Fruit fly (Drosophila melanogaster) whole organism, embryonic: ENCODE measurements around the gene Mtp.
A peak's percentile ranks its signal among the peaks of the same experiment; 100 is the strongest.

Source experiments
- Aef1 ChIP-seq: fragments of 200-800 bp; sonication (Bioruptor generic); IDR thresholded peaks from 3 replicates; pipeline ENCODE4 v1.3.6; 2022; ENCODE audit warnings: missing biosample characterization, missing genetic modification characterization
- B-H1 ChIP-seq: fragments of 200-800 bp; sonication (Bioruptor generic); IDR thresholded peaks from 3 replicates; pipeline ENCODE4 v1.3.6; 2022; ENCODE audit warnings: missing biosample characterization, missing genetic modification characterization
- Blimp-1 ChIP-seq: fragments of 200-800 bp; sonication (Bioruptor generic); optimal IDR thresholded peaks from 3 replicates; lab custom pipeline; 2018; ENCODE audit warnings: missing biosample characterization, missing genetic modification characterization, mild to moderate bottlenecking, moderate library complexity, missing genetic modification reagents
- CG10462 ChIP-seq: fragments of 200-800 bp; sonication (Bioruptor generic); optimal IDR thresholded peaks from 2 replicates; lab custom pipeline; 2016; ENCODE audit warnings: missing biosample characterization, missing genetic modification characterization
- CG10543 ChIP-seq: fragments of 200-800 bp; sonication (Bioruptor generic); optimal IDR thresholded peaks from 3 replicates; lab custom pipeline; 2017; ENCODE audit warnings: missing biosample characterization, mild to moderate bottlenecking, missing genetic modification characterization, moderate library complexity
- CG10979 ChIP-seq: fragments of 200-800 bp; sonication (Bioruptor generic); optimal IDR thresholded peaks from 2 replicates; lab custom pipeline; 2018; ENCODE audit warnings: missing biosample characterization, mild to moderate bottlenecking, missing genetic modification characterization, moderate library complexity
- CG11398 ChIP-seq: fragments of 200-800 bp; sonication (Bioruptor generic); optimal IDR thresholded peaks from 2 replicates; lab custom pipeline; 2016; ENCODE audit warnings: missing biosample characterization, missing genetic modification characterization
- CG11504 ChIP-seq: fragments of 200-800 bp; sonication (Bioruptor generic); optimal IDR thresholded peaks from 3 replicates; lab custom pipeline; 2019; ENCODE audit warnings: missing biosample characterization, mild to moderate bottlenecking, missing genetic modification characterization, moderate library complexity
- CG13424 ChIP-seq: fragments of 200-800 bp; sonication (Bioruptor generic); optimal IDR thresholded peaks from 2 replicates; lab custom pipeline; 2019; ENCODE audit warnings: missing biosample characterization, mild to moderate bottlenecking, missing genetic modification characterization, moderate library complexity
- CG18599 ChIP-seq: fragments of 200-800 bp; sonication (Bioruptor generic); optimal IDR thresholded peaks from 3 replicates; lab custom pipeline; 2017; ENCODE audit warnings: missing biosample characterization, missing genetic modification characterization, mild to moderate bottlenecking, moderate library complexity, missing genetic modification reagents
- CG18764 ChIP-seq: fragments of 200-800 bp; sonication (Bioruptor generic); optimal IDR thresholded peaks from 3 replicates; lab custom pipeline; 2016; ENCODE audit warnings: missing biosample characterization, missing genetic modification characterization
- CG2199 ChIP-seq: fragments of 200-800 bp; sonication (Bioruptor generic); IDR thresholded peaks from 3 replicates; pipeline ENCODE4 v1.3.6; 2022; ENCODE audit warnings: missing biosample characterization, missing genetic modification characterization
- CG2889 ChIP-seq: fragments of 200-800 bp; sonication (Bioruptor generic); IDR thresholded peaks from 3 replicates; pipeline ENCODE4 v1.3.6; 2022; ENCODE audit warnings: missing biosample characterization, missing genetic modification characterization
- CG3281 ChIP-seq: fragments of 200-800 bp; sonication (Bioruptor generic); optimal IDR thresholded peaks from 3 replicates; lab custom pipeline; 2017; ENCODE audit warnings: missing biosample characterization, mild to moderate bottlenecking, missing genetic modification characterization
- CG33557 ChIP-seq: fragments of 200-800 bp; sonication (Bioruptor generic); optimal IDR thresholded peaks from 2 replicates; lab custom pipeline; 2019; ENCODE audit warnings: missing biosample characterization, mild to moderate bottlenecking, missing genetic modification characterization, moderate library complexity
- CG3838 ChIP-seq: fragments of 200-800 bp; sonication (Bioruptor generic); optimal IDR thresholded peaks from 3 replicates; lab custom pipeline; 2016; ENCODE audit warnings: missing biosample characterization, missing genetic modification characterization
- CG7556 ChIP-seq: fragments of 200-800 bp; sonication (Bioruptor generic); optimal IDR thresholded peaks from 2 replicates; lab custom pipeline; 2017; ENCODE audit warnings: missing biosample characterization, mild to moderate bottlenecking, missing genetic modification characterization
- CG8388 ChIP-seq: fragments of 200-800 bp; sonication (Bioruptor generic); optimal IDR thresholded peaks from 2 replicates; lab custom pipeline; 2019; ENCODE audit warnings: missing biosample characterization, mild to moderate bottlenecking, missing genetic modification characterization, moderate library complexity
- CG8924 ChIP-seq: fragments of 200-800 bp; optimal IDR thresholded peaks from 3 replicates; lab custom pipeline; 2019; ENCODE audit warnings: missing biosample characterization, mild to moderate bottlenecking, missing genetic modification characterization, moderate library complexity
- D19A ChIP-seq: fragments of 200-800 bp; optimal IDR thresholded peaks from 3 replicates; lab custom pipeline; 2019; ENCODE audit warnings: missing biosample characterization, mild to moderate bottlenecking, missing genetic modification characterization, moderate library complexity
- Dad ChIP-seq: fragments of 200-800 bp; sonication (Bioruptor generic); optimal IDR thresholded peaks from 3 replicates; lab custom pipeline; 2016; ENCODE audit warnings: missing biosample characterization, missing genetic modification characterization
- Doc2 ChIP-seq: fragments of 200-800 bp; sonication (Bioruptor generic); IDR thresholded peaks from 2 replicates; pipeline ENCODE4 v1.3.6; 2022; ENCODE audit warnings: missing biosample characterization, missing genetic modification characterization
- Dp ChIP-seq: fragments of 200-800 bp; sonication (Bioruptor generic); optimal IDR thresholded peaks from 2 replicates; lab custom pipeline; 2018; ENCODE audit warnings: missing biosample characterization, mild to moderate bottlenecking, missing genetic modification characterization, moderate library complexity
- Fer3 ChIP-seq: fragments of 200-800 bp; sonication (Bioruptor generic); optimal IDR thresholded peaks from 2 replicates; lab custom pipeline; 2018; ENCODE audit warnings: missing biosample characterization, mild to moderate bottlenecking, missing genetic modification characterization, moderate library complexity
- H15 ChIP-seq: fragments of 200-800 bp; sonication (Bioruptor generic); IDR thresholded peaks from 3 replicates; pipeline ENCODE4 v1.3.6; 2022; ENCODE audit warnings: missing biosample characterization, missing genetic modification characterization
- HLH3B ChIP-seq: fragments of 200-800 bp; sonication (Bioruptor generic); IDR thresholded peaks from 2 replicates; pipeline ENCODE4 v1.3.6; 2022; ENCODE audit warnings: missing biosample characterization, missing genetic modification characterization
- Hr51 ChIP-seq, 2 experiments: fragments of 200-800 bp; sonication (Bioruptor generic); optimal IDR thresholded peaks; 2 replicates in 1 of 2; 3 replicates in 1 of 2; lab custom pipeline; 2016 to 2018; ENCODE audit warnings: missing biosample characterization in 2 of 2, missing genetic modification characterization in 2 of 2, mild to moderate bottlenecking in 1 of 2, moderate library complexity in 1 of 2
- Jarid2 ChIP-seq: fragments of 200-800 bp; sonication (Bioruptor generic); optimal IDR thresholded peaks from 3 replicates; lab custom pipeline; 2017; ENCODE audit warnings: mild to moderate bottlenecking, missing biosample characterization, missing genetic modification reagents, missing genetic modification characterization
- Lhr ChIP-seq: fragments of 200-800 bp; sonication (Bioruptor generic); optimal IDR thresholded peaks from 3 replicates; lab custom pipeline; 2017; ENCODE audit warnings: mild to moderate bottlenecking, missing biosample characterization, missing genetic modification reagents, missing genetic modification characterization
- Nf-YA ChIP-seq: fragments of 200-800 bp; sonication (Bioruptor generic); IDR thresholded peaks from 2 replicates; pipeline ENCODE4 v1.3.6; 2022; ENCODE audit warnings: missing biosample characterization, missing genetic modification characterization
- Side ChIP-seq: fragments of 200-800 bp; sonication (Bioruptor generic); optimal IDR thresholded peaks from 2 replicates; lab custom pipeline; 2016; ENCODE audit warnings: missing biosample characterization, missing genetic modification characterization
- Sry-β ChIP-seq: fragments of 200-800 bp; sonication (Bioruptor generic); optimal IDR thresholded peaks from 2 replicates; lab custom pipeline; 2018; ENCODE audit warnings: missing biosample characterization, mild to moderate bottlenecking, missing genetic modification characterization, moderate library complexity
- ab ChIP-seq: fragments of 200-800 bp; sonication (Bioruptor generic); optimal IDR thresholded peaks from 2 replicates; lab custom pipeline; 2016; ENCODE audit warnings: missing biosample characterization, missing genetic modification characterization
- ac ChIP-seq: fragments of 200-800 bp; sonication (Bioruptor generic); optimal IDR thresholded peaks from 3 replicates; lab custom pipeline; 2017; ENCODE audit warnings: missing biosample characterization, mild to moderate bottlenecking, missing genetic modification characterization
- ara ChIP-seq: fragments of 200-800 bp; sonication (Bioruptor generic); IDR thresholded peaks from 2 replicates; pipeline ENCODE4 v1.3.6; 2022; ENCODE audit warnings: missing biosample characterization, missing genetic modification characterization
- ase ChIP-seq: fragments of 200-800 bp; sonication (Bioruptor generic); IDR thresholded peaks from 3 replicates; pipeline ENCODE4 v1.3.6; 2022; ENCODE audit warnings: missing biosample characterization, missing genetic modification characterization
- btn ChIP-seq: fragments of 200-800 bp; sonication (Bioruptor generic); optimal IDR thresholded peaks from 2 replicates; lab custom pipeline; 2016; ENCODE audit warnings: missing biosample characterization, missing genetic modification characterization
- corto ChIP-seq: fragments of 200-800 bp; sonication (Bioruptor generic); optimal IDR thresholded peaks from 2 replicates; lab custom pipeline; 2016; ENCODE audit warnings: missing biosample characterization, mild to moderate bottlenecking, missing genetic modification characterization, moderate library complexity
- exex ChIP-seq: fragments of 200-800 bp; sonication (Bioruptor generic); optimal IDR thresholded peaks from 4 replicates; lab custom pipeline; 2018; ENCODE audit warnings: missing biosample characterization, mild to moderate bottlenecking, missing genetic modification characterization, moderate library complexity
- grn ChIP-seq: fragments of 200-800 bp; sonication (Bioruptor generic); optimal IDR thresholded peaks from 3 replicates; lab custom pipeline; 2017; ENCODE audit warnings: missing biosample characterization, missing genetic modification characterization
- gt ChIP-seq: fragments of 200-800 bp; sonication (Bioruptor generic); IDR thresholded peaks from 2 replicates; pipeline ENCODE4 v1.3.6; 2022; ENCODE audit warnings: missing biosample characterization, missing genetic modification characterization
- jigr1 ChIP-seq: fragments of 200-800 bp; sonication (Bioruptor generic); IDR thresholded peaks from 3 replicates; pipeline ENCODE4 v1.3.6; 2022; ENCODE audit warnings: missing biosample characterization, missing genetic modification characterization
- p53 ChIP-seq: fragments of 200-800 bp; sonication (Bioruptor generic); optimal IDR thresholded peaks from 2 replicates; lab custom pipeline; 2016; ENCODE audit warnings: missing biosample characterization, missing genetic modification characterization
- pfk ChIP-seq: fragments of 200-800 bp; sonication (Bioruptor generic); optimal IDR thresholded peaks from 2 replicates; lab custom pipeline; 2018; ENCODE audit warnings: missing biosample characterization, mild to moderate bottlenecking, missing genetic modification characterization, moderate library complexity
- pzg ChIP-seq: fragments of 200-800 bp; sonication (Bioruptor generic); optimal IDR thresholded peaks from 3 replicates; lab custom pipeline; 2018; ENCODE audit warnings: missing biosample characterization, mild to moderate bottlenecking, missing genetic modification characterization, moderate library complexity
- sna ChIP-seq: fragments of 200-800 bp; sonication (Bioruptor generic); IDR thresholded peaks from 2 replicates; pipeline ENCODE4 v1.3.6; 2022; ENCODE audit warnings: missing biosample characterization, missing genetic modification characterization; ENCODE audit not compliant: partially characterized antibody
- stc ChIP-seq: fragments of 200-800 bp; sonication (Bioruptor generic); IDR thresholded peaks from 2 replicates; pipeline ENCODE4 v1.3.6; 2022; ENCODE audit warnings: missing biosample characterization, missing genetic modification characterization

The Mtp gene

DNA sequence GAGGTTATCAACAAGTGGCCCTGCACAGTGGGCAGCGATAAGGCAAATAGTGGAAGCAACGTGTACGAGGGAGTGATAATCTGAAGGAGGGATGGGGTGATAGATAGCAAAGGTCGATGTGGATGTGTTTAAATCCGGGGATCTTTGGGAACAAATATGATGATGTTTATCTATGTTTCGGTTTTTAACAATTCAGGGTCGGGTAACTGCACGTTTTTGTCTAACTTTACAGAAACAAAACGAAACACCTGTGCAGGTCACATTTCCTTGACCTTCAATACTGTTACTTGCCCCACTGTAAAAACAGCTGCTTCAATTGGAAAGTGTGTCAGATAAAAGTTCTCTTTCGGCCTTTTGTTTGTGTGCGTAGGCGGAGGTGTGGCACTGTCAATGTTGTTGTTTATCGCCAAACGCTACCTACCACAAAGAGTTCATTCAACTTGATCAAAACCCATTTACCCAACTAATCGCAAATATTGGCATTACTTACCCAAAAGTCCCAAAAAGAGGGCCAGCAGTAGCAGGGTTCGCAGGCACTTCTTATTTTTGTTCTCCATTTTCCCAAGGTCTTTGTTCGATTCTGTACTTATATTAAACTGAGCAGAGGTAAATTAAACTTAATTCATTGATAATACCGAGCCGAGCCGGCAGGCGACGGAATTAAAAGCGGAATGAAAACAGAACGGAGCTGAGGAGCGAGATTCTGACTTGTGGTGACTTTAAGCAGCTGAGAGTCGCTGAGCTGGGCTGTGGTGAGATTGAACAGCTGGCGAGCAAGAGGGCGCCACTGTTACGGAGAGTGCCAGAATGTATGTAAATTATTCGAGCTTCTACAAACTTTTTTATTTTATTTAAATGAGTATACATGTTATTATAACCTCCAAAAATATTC, at the start of gene Mtp (continued):
- peak; percentile 37 to 76 for TF ChIP-seq Hr51 (GFP tag; optimal IDR thresholded peaks at IDR 0.05; lab: Kevin White, UChicago)
- peak; percentile 47 for TF ChIP-seq Dad (GFP tag; lab: Kevin White, UChicago)
- peak; percentile 24 for TF ChIP-seq CG18764
- no peak for TF ChIP-seq exex
- TF ChIP-seq Nf-YA (GFP tag; lab: Robert Waterston, UW): 0 out of 2 replicates have a peak, but pooled peaks have one; percentile 27
- peak; percentile 47 for TF ChIP-seq Fer3
- TF ChIP-seq btn (GFP tag; lab: Kevin White, UChicago): peak; percentile 60
- TF ChIP-seq gt (GFP tag; lab: Robert Waterston, UW): no peak; the same call in 1 of the 2 replicates
- peak; percentile 55 for TF ChIP-seq ara
- no peak; the same call in 2 of the 3 replicates for TF ChIP-seq CG2199 (GFP tag; lab: Robert Waterston, UW)
- peak; percentile 47; the same call in 1 of the 3 replicates for TF ChIP-seq H15 (GFP tag; lab: Robert Waterston, UW)
- peak; percentile 79 for TF ChIP-seq Blimp-1 (GFP tag; lab: Kevin White, UChicago)
- TF ChIP-seq Doc2 (GFP tag; lab: Robert Waterston, UW): no peak
- TF ChIP-seq CG11504 (tag; lab: Kevin White, UChicago): peak; percentile 79
- TF ChIP-seq Aef1 (GFP tag; lab: Robert Waterston, UW): no peak; the same call in 2 of the 3 replicates
- TF ChIP-seq CG3281 (GFP tag; lab: Kevin White, UChicago): peak; percentile 53
- peak; percentile 54 for TF ChIP-seq ab (GFP tag; lab: Kevin White, UChicago)
- TF ChIP-seq Sry-β: peak; percentile 22
- peak; percentile 55 for TF ChIP-seq Dp (GFP tag; lab: Kevin White, UChicago)
- TF ChIP-seq sna: no peak
- TF ChIP-seq p53 (GFP tag; lab: Kevin White, UChicago): peak; percentile 41
- TF ChIP-seq grn: peak; percentile 75
- peak; percentile 71 for TF ChIP-seq D19A
- TF ChIP-seq CG10462 (GFP tag; lab: Kevin White, UChicago): peak; percentile 50
- TF ChIP-seq Side (GFP tag; lab: Kevin White, UChicago): peak; percentile 82
- peak; percentile 77 for TF ChIP-seq CG8924 (tag; lab: Kevin White, UChicago)
- no peak for TF ChIP-seq B-H1 (GFP tag; lab: Robert Waterston, UW)
- 0 out of 3 replicates have a peak, but pooled peaks have one; percentile 18 for TF ChIP-seq jigr1
- TF ChIP-seq pfk (GFP tag; lab: Kevin White, UChicago): no peak
- 0 out of 3 replicates have a peak, but pooled peaks have one; percentile 27 for TF ChIP-seq ase
- TF ChIP-seq CG2889: no peak
- no peak for TF ChIP-seq corto (GFP tag; lab: Kevin White, UChicago)
- TF ChIP-seq CG8388 (GFP tag; lab: Kevin White, UChicago): peak; percentile 77
- TF ChIP-seq CG3838 (GFP tag; lab: Kevin White, UChicago): no peak
- no peak for TF ChIP-seq ac (GFP tag; lab: Kevin White, UChicago)
- TF ChIP-seq CG33557 (GFP tag; lab: Kevin White, UChicago): peak; percentile 79
- peak; percentile 81 for TF ChIP-seq CG10979 (tag; lab: Kevin White, UChicago)
- TF ChIP-seq pzg (GFP tag; lab: Kevin White, UChicago): peak; percentile 45
- TF ChIP-seq HLH3B: peak; percentile 64; the same call in 1 of the 2 replicates
- TF ChIP-seq CG7556: peak; percentile 86
- TF ChIP-seq stc (GFP tag; lab: Robert Waterston, UW): peak; percentile 62; the same call in 1 of the 2 replicates
- TF ChIP-seq CG18599 (GFP tag; lab: Kevin White, UChicago): peak; percentile 77
- peak; percentile 67 for TF ChIP-seq CG11398 (GFP tag; lab: Kevin White, UChicago)
- peak; percentile 56 for TF ChIP-seq CG10543
- TF ChIP-seq Jarid2 (GFP tag; lab: Kevin White, UChicago): no peak
- peak; percentile 80 for TF ChIP-seq CG13424 (tag; lab: Kevin White, UChicago)
- TF ChIP-seq Lhr: peak; percentile 49
